Worm (Caenorhabditis elegans) whole organism, young adult: Measurements from ENCODE around the gene C05D9.3.
A peak's percentile ranks its signal among the peaks of the same experiment; 100 is the strongest.

ENCODE experiments used
- Y67H2A.10 ChIP-seq: fragments of 200-800 bp; sonication (Bioruptor generic); conservative IDR thresholded peaks from 2 replicates; pipeline ENCODE4 v1.3.6; 2022; ENCODE audit warnings: missing genetic modification reagents, missing genetic modification characterization, missing compliant biosample characterization
- ama-1 ChIP-seq, 3 experiments: fragments of 150-350 bp in 1 of 3; sonication (generic microtip) in 2 of 3; optimal IDR thresholded peaks; 2 replicates each; lab custom pipeline; 2014 to 2018; ENCODE audit warnings: missing biosample characterization in 2 of 3, missing genetic modification characterization in 2 of 3, missing genetic modification reagents in 2 of 3
- attf-5 ChIP-seq: fragments of 200-800 bp; sonication (Bioruptor generic); optimal IDR thresholded peaks from 2 replicates; lab custom pipeline; 2018; ENCODE audit warnings: mild to moderate bottlenecking, missing genetic modification characterization, missing compliant biosample characterization
- bed-2 ChIP-seq: fragments of 200-800 bp; sonication (Bioruptor generic); IDR thresholded peaks from 2 replicates; pipeline ENCODE4 v1.3.6; 2022; ENCODE audit warnings: missing genetic modification reagents, missing genetic modification characterization, missing compliant biosample characterization
- dpl-1 ChIP-seq: fragments of 150-350 bp; optimal IDR thresholded peaks from 2 replicates; lab custom pipeline; 2014; ENCODE audit warnings: missing biosample characterization, missing genetic modification reagents, missing genetic modification characterization
- egrh-3 ChIP-seq: fragments of 200-800 bp; sonication (Bioruptor generic); IDR thresholded peaks from 2 replicates; pipeline ENCODE4 v1.3.6; 2022; ENCODE audit warnings: missing genetic modification reagents, missing genetic modification characterization, missing compliant biosample characterization
- mxl-1 ChIP-seq: sonication (generic microtip); optimal IDR thresholded peaks from 2 replicates; lab custom pipeline; 2016; ENCODE audit warnings: missing genetic modification characterization, missing compliant biosample characterization
- nhr-90 ChIP-seq: sonication (generic microtip); optimal IDR thresholded peaks from 2 replicates; lab custom pipeline; 2016; ENCODE audit warnings: missing genotype, mild to moderate bottlenecking, missing genetic modification characterization, missing compliant biosample characterization

- TF ChIP-seq ama-1 (optimal IDR thresholded peaks at IDR 0.05; lab: Kevin White, UChicago) (no peak), ama-1 (GFP tag; optimal IDR thresholded peaks at IDR 0.05; lab: Kevin White, UChicago) (no peak), attf-5 (GFP tag; lab: Kevin White, UChicago) (peak; percentile 71), mxl-1 (no peak), dpl-1 (GFP tag; lab: Kevin White, UChicago) (no peak), egrh-3 (peak; percentile 73), Y67H2A.10 (no peak; the same call in 1 of the 2 replicates), nhr-90 (tag; lab: Kevin White, UChicago) (no peak), bed-2 (GFP tag; lab: Robert Waterston, UW) (no peak)
These were observed 16.9 kb downstream of the C05D9.3 start, which contains the start of gene snx-1 for ce11 chrX:1128503-1129036.
